Worm (Caenorhabditis elegans) whole organism, L3 larva: ENCODE measurements around the gene zipt-15.

Experiments
- R02D3.7 ChIP-seq: fragments of 150-350 bp; optimal IDR thresholded peaks from 2 replicates; lab custom pipeline; 2014; ENCODE audit warnings: missing biosample characterization, missing genetic modification characterization
- ZK546.5 ChIP-seq: sonication (generic microtip); optimal IDR thresholded peaks from 2 replicates; lab custom pipeline; 2017; ENCODE audit warnings: missing biosample characterization, missing genetic modification characterization
- aly-2 ChIP-seq: fragments of 150-350 bp; optimal IDR thresholded peaks from 2 replicates; lab custom pipeline; 2014; ENCODE audit warnings: missing biosample characterization, missing genetic modification characterization
- ama-1 ChIP-seq: fragments of 150-350 bp; optimal IDR thresholded peaks from 2 replicates; lab custom pipeline; 2018
- ceh-16 ChIP-seq: sonication (generic microtip); optimal IDR thresholded peaks from 2 replicates; lab custom pipeline; 2017; ENCODE audit warnings: missing biosample characterization, missing genetic modification characterization
- ceh-28 ChIP-seq: fragments of 150-350 bp; optimal IDR thresholded peaks from 2 replicates; lab custom pipeline; 2014; ENCODE audit warnings: missing biosample characterization, missing genetic modification reagents, missing genetic modification characterization
- ceh-9 ChIP-seq: sonication (generic microtip); optimal IDR thresholded peaks from 2 replicates; lab custom pipeline; 2018; ENCODE audit warnings: missing biosample characterization, missing genetic modification characterization
- daf-12 ChIP-seq: fragments of 150-350 bp; optimal IDR thresholded peaks from 2 replicates; lab custom pipeline; 2014; ENCODE audit warnings: missing biosample characterization, missing genetic modification reagents, missing genetic modification characterization
- egl-27 ChIP-seq: sonication (generic microtip); optimal IDR thresholded peaks from 4 replicates; lab custom pipeline; 2017; ENCODE audit warnings: missing biosample characterization, missing genetic modification reagents, missing genetic modification characterization
- egl-5 ChIP-seq: fragments of 150-350 bp; optimal IDR thresholded peaks from 2 replicates; lab custom pipeline; 2017; ENCODE audit warnings: missing biosample characterization, missing genetic modification reagents, missing genetic modification characterization, inconsistent platforms
- elt-1 ChIP-seq: fragments of 150-350 bp; optimal IDR thresholded peaks from 2 replicates; lab custom pipeline; 2014; ENCODE audit warnings: missing biosample characterization, missing genetic modification characterization
- elt-2 ChIP-seq: sonication (generic microtip); optimal IDR thresholded peaks from 2 replicates; lab custom pipeline; 2016; ENCODE audit warnings: missing genetic modification reagents, mild to moderate bottlenecking, missing genetic modification characterization, missing compliant biosample characterization
- elt-3 ChIP-seq, 3 experiments: fragments of 150-350 bp in 1 of 3; sonication (generic microtip) in 2 of 3; optimal IDR thresholded peaks; 2 replicates in 2 of 3; 4 replicates in 1 of 3; lab custom pipeline; 2014 to 2017; ENCODE audit warnings: missing biosample characterization in 3 of 3, missing genetic modification characterization in 3 of 3
- eor-1 ChIP-seq, 2 experiments: fragments of 150-350 bp; optimal IDR thresholded peaks; 2 replicates each; lab custom pipeline; 2014 to 2018; ENCODE audit warnings: missing biosample characterization in 2 of 2, missing genetic modification characterization in 2 of 2
- fkh-2 ChIP-seq: fragments of 150-350 bp; optimal IDR thresholded peaks from 2 replicates; lab custom pipeline; 2014; ENCODE audit warnings: missing biosample characterization, missing genetic modification reagents, missing genetic modification characterization
- fos-1 ChIP-seq: fragments of 150-350 bp; optimal IDR thresholded peaks from 2 replicates; lab custom pipeline; 2014; ENCODE audit warnings: missing biosample characterization, missing genetic modification characterization
- hmg-11 ChIP-seq: sonication (generic microtip); optimal IDR thresholded peaks from 2 replicates; lab custom pipeline; 2016; ENCODE audit warnings: missing genetic modification characterization, missing compliant biosample characterization
- lin-15B ChIP-seq: fragments of 150-350 bp; optimal IDR thresholded peaks from 2 replicates; lab custom pipeline; 2014; ENCODE audit warnings: missing biosample characterization, missing genetic modification characterization
- lin-39 ChIP-seq: fragments of 150-350 bp; optimal IDR thresholded peaks from 2 replicates; lab custom pipeline; 2018; ENCODE audit warnings: missing biosample characterization, missing genetic modification reagents, missing genetic modification characterization
- lsy-12 ChIP-seq: sonication (generic microtip); optimal IDR thresholded peaks from 2 replicates; lab custom pipeline; 2016; ENCODE audit warnings: mild to moderate bottlenecking, missing genetic modification characterization, missing compliant biosample characterization
- mdl-1 ChIP-seq: fragments of 150-350 bp; optimal IDR thresholded peaks from 2 replicates; lab custom pipeline; 2014; ENCODE audit warnings: missing biosample characterization, missing genetic modification characterization
- mml-1 ChIP-seq: fragments of 150-350 bp; sonication (generic microtip); optimal IDR thresholded peaks from 3 replicates; lab custom pipeline; 2014; ENCODE audit warnings: missing biosample characterization, missing genetic modification characterization
- nfya-1 ChIP-seq: sonication (generic microtip); optimal IDR thresholded peaks from 2 replicates; lab custom pipeline; 2017; ENCODE audit warnings: missing genetic modification characterization, mild to moderate bottlenecking, missing compliant biosample characterization, antibody characterized with exemption, moderate library complexity; ENCODE audit not compliant: insufficient read depth
- nhr-11 ChIP-seq: fragments of 150-350 bp; optimal IDR thresholded peaks from 2 replicates; lab custom pipeline; 2014; ENCODE audit warnings: missing biosample characterization, missing genetic modification characterization
- nhr-12 ChIP-seq: fragments of 150-350 bp; optimal IDR thresholded peaks from 2 replicates; lab custom pipeline; 2014; ENCODE audit warnings: missing biosample characterization, missing genetic modification characterization
- nhr-23 ChIP-seq: fragments of 150-350 bp; optimal IDR thresholded peaks from 2 replicates; lab custom pipeline; 2014; ENCODE audit warnings: missing biosample characterization, missing genetic modification reagents, missing genetic modification characterization
- nhr-28 ChIP-seq: fragments of 150-350 bp; optimal IDR thresholded peaks from 2 replicates; lab custom pipeline; 2014; ENCODE audit warnings: missing biosample characterization, missing genetic modification characterization
- nhr-43 ChIP-seq: sonication (generic microtip); optimal IDR thresholded peaks from 2 replicates; lab custom pipeline; 2016; ENCODE audit warnings: mild to moderate bottlenecking, missing genetic modification characterization, missing compliant biosample characterization; ENCODE audit not compliant: poor library complexity, severe bottlenecking
- nhr-76 ChIP-seq: fragments of 150-350 bp; sonication (generic microtip); optimal IDR thresholded peaks from 5 replicates; lab custom pipeline; 2014; ENCODE audit warnings: missing biosample characterization, missing genetic modification characterization
- nhr-77 ChIP-seq: fragments of 150-350 bp; optimal IDR thresholded peaks from 2 replicates; lab custom pipeline; 2014; ENCODE audit warnings: missing biosample characterization, missing genetic modification characterization
- pha-4 ChIP-seq: fragments of 150-350 bp; optimal IDR thresholded peaks from 2 replicates; lab custom pipeline; 2014; ENCODE audit warnings: missing biosample characterization, missing genetic modification reagents, missing genetic modification characterization
- pqm-1 ChIP-seq: fragments of 150-350 bp; optimal IDR thresholded peaks from 2 replicates; lab custom pipeline; 2017; ENCODE audit warnings: missing biosample characterization, missing genetic modification characterization, inconsistent platforms
- sea-2 ChIP-seq: fragments of 150-350 bp; sonication (generic microtip); optimal IDR thresholded peaks from 4 replicates; lab custom pipeline; 2014; ENCODE audit warnings: missing biosample characterization, missing genetic modification reagents, missing genetic modification characterization
- skn-1 ChIP-seq: fragments of 150-350 bp; optimal IDR thresholded peaks from 2 replicates; lab custom pipeline; 2014; ENCODE audit warnings: missing biosample characterization, missing genetic modification characterization
- snpc-4 ChIP-seq: fragments of 150-350 bp; optimal IDR thresholded peaks from 2 replicates; lab custom pipeline; 2014; ENCODE audit warnings: missing biosample characterization, missing genetic modification characterization
- tbx-2 ChIP-seq: sonication (generic microtip); optimal IDR thresholded peaks from 2 replicates; lab custom pipeline; 2016; ENCODE audit warnings: mild to moderate bottlenecking, missing genetic modification characterization, missing compliant biosample characterization
- zag-1 ChIP-seq: fragments of 150-350 bp; optimal IDR thresholded peaks from 2 replicates; lab custom pipeline; 2014; ENCODE audit warnings: missing biosample characterization, missing genetic modification characterization

Gene zipt-15

DNA sequence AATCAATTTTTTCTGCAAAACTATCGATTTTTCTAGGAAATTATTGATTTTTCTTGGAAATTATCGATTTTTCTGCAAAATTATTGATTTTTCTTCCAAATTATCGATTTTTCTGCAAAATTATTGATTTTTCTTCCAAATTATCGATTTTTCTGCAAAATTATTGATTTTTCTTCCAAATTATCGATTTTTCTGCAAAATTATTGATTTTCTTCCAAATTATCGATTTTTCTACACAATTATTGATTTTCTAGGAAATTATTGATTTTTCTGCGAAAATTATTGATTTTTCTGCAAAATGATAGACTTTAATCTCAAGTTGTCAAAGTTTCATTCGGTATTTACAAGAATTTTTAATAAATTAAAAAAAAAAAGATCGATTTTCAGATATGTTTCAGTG lies 24.2 kb upstream of the zipt-15 start:
- TF ChIP-seq ceh-28 = peak; percentile 99

- peak; percentile 77 for TF ChIP-seq ceh-28
- no peak for TF ChIP-seq elt-3 (tag; optimal IDR thresholded peaks at IDR 0.05; lab: Kevin White, UChicago)
- no peak for TF ChIP-seq tbx-2 (tag; lab: Kevin White, UChicago)
- no peak for TF ChIP-seq ama-1 (lab: Kevin White, UChicago)
- no peak for TF ChIP-seq nhr-28 (tag; lab: Kevin White, UChicago)
These were observed 23.5 kb upstream of the zipt-15 start for ce11 chrIV:848207-848606.

ce11 chrIV:845198-845597 lies 20.4 kb upstream of the zipt-15 start, which contains the start of gene lgc-33:
Gene lgc-33 (plus strand): TSS chrIV:845498.
- TF ChIP-seq R02D3.7 (no peak), mdl-1 (tag; lab: Kevin White, UChicago) (no peak), ceh-9 (tag; lab: Kevin White, UChicago) (no peak), nhr-28 (tag; lab: Kevin White, UChicago) (no peak), snpc-4 (tag; lab: Kevin White, UChicago) (no peak), nhr-77 (tag; lab: Kevin White, UChicago) (no peak)
- TF ChIP-seq, all 47 proteins: peak for 0

DNA sequence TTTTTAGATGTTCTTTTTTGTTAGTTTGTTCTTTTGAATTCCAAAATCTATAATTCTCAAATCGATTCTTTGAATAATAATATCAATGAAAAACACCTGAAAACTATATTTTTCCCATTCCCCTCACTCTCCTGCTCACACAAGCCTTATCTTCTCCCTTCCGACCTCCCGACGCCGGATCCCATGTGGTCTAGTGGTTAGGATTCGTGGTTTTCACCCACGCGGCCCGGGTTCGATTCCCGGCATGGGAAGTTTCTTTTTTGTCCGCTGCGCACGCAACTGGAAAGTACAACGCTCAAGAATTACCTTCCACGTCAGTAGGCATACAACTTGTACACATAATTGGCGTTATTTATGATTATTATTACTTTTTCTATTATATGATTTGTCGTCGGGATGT lies 17.9 kb upstream of the zipt-15 start:
- TF ChIP-seq skn-1 (no peak), egl-5 (tag; lab: Kevin White, UChicago) (no peak), ZK546.5 (tag; lab: Kevin White, UChicago) (no peak), fkh-2 (tag; lab: Kevin White, UChicago) (no peak), pha-4 (peak; percentile 40), hmg-11 (tag; lab: Kevin White, UChicago) (peak; percentile 66), eor-1 (tag; optimal IDR thresholded peaks at IDR 0.05; lab: Kevin White, UChicago) (no peak), nhr-23 (tag; lab: Kevin White, UChicago) (no peak), nhr-28 (tag; lab: Kevin White, UChicago) (no peak), mml-1 (tag; lab: Kevin White, UChicago) (no peak), sea-2 (GFP tag; lab: Kevin White, UChicago) (no peak), mdl-1 (tag; lab: Kevin White, UChicago) (no peak), daf-12 (tag; lab: Kevin White, UChicago) (no peak), ama-1 (lab: Kevin White, UChicago) (no peak), ceh-28 (no peak), egl-27 (tag; lab: Kevin White, UChicago) (no peak), elt-1 (tag; lab: Kevin White, UChicago) (no peak), tbx-2 (tag; lab: Kevin White, UChicago) (no peak), nhr-77 (tag; lab: Kevin White, UChicago) (no peak), nfya-1 (tag; lab: Kevin White, UChicago) (peak; percentile 47), lin-39 (tag; lab: Kevin White, UChicago) (peak; percentile 13), nhr-12 (no peak), elt-2 (tag; lab: Kevin White, UChicago) (no peak), snpc-4 (tag; lab: Kevin White, UChicago) (peak; percentile 14), ceh-16 (tag; lab: Kevin White, UChicago) (no peak), ceh-9 (tag; lab: Kevin White, UChicago) (no peak), pqm-1 (tag; lab: Kevin White, UChicago) (no peak), zag-1 (tag; lab: Kevin White, UChicago) (no peak), fos-1 (tag; lab: Kevin White, UChicago) (no peak), nhr-11 (tag; lab: Kevin White, UChicago) (no peak), R02D3.7 (no peak), lin-15B (tag; lab: Kevin White, UChicago) (peak; percentile 19), nhr-43 (tag; lab: Kevin White, UChicago) (no peak), aly-2 (tag; lab: Kevin White, UChicago) (no peak), elt-3 (tag; optimal IDR thresholded peaks at IDR 0.05; lab: Kevin White, UChicago) (no peak), nhr-76 (tag; lab: Kevin White, UChicago) (no peak), lsy-12 (tag; lab: Kevin White, UChicago) (no peak)
- TF ChIP-seq, all 47 proteins: peak for 6
